Worm (Caenorhabditis elegans): ENCODE measurements around the gene F55G11.1.

F55G11.1 gene

DNA sequence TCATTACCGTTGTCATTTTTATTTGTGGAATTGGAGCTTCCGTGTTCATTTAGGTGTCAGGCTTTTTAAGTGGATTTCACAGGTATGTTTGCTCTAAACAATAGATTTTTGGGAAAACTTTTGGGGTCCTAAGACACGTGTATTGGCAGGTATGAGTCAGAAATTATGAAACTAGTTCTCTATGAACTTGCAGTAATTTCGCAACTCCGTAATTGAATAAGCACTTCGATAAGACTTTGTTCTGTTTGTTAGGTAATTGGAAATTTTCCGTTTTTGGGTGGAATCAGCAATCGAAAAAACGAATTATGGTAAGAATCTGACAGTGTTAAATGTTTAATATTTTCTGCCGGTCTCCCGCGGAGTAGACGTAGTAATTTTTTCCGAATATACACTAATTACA lies 49.2 kb downstream of the F55G11.1 start:
- no peak for TF ChIP-seq irx-1 (tag; optimal IDR thresholded peaks at IDR 0.05)
- no peak for TF ChIP-seq lin-39 (tag; optimal IDR thresholded peaks at IDR 0.05)
- no peak for TF ChIP-seq aly-2 (tag; optimal IDR thresholded peaks at IDR 0.05)
- TF ChIP-seq elt-2 (tag; optimal IDR thresholded peaks at IDR 0.05), result no peak
- no peak for TF ChIP-seq grh-1 (GFP tag; IDR thresholded peaks at IDR 0.05)
- TF ChIP-seq efl-1 (optimal IDR thresholded peaks at IDR 0.05), result no peak
- no peak for TF ChIP-seq efl-1 (GFP tag; optimal IDR thresholded peaks at IDR 0.05 in 1 of 2)
- no peak for TF ChIP-seq blmp-1 (tag; optimal IDR thresholded peaks at IDR 0.05)
- TF ChIP-seq pqm-1 (tag; optimal IDR thresholded peaks at IDR 0.05), result no peak
- TF ChIP-seq tlp-1 (tag; optimal IDR thresholded peaks at IDR 0.05), result no peak
- no peak for TF ChIP-seq xbp-1 (tag; optimal IDR thresholded peaks at IDR 0.05)
- TF ChIP-seq nhr-71 (tag; optimal IDR thresholded peaks at IDR 0.05), result no peak
- no peak for TF ChIP-seq hpl-2 (GFP tag; optimal IDR thresholded peaks at IDR 0.05)
- no peak for TF ChIP-seq nhr-11 (tag; optimal IDR thresholded peaks at IDR 0.05)
- no peak for TF ChIP-seq hlh-4 (tag; optimal IDR thresholded peaks at IDR 0.05)
- no peak for TF ChIP-seq sptf-1 (tag; optimal IDR thresholded peaks at IDR 0.05)
- no peak for TF ChIP-seq fos-1 (tag; optimal IDR thresholded peaks at IDR 0.05)
- no peak for TF ChIP-seq lin-35 (GFP tag; optimal IDR thresholded peaks at IDR 0.05)
- no peak for TF ChIP-seq ceh-8 (GFP tag; optimal IDR thresholded peaks at IDR 0.05)
- no peak for TF ChIP-seq egl-13 (tag; optimal IDR thresholded peaks at IDR 0.05)

ce11 chrIV:12896371-12896882 lies 50.0 kb downstream of the F55G11.1 start, which contains the start of gene K08D8.7:
Gene K08D8.7, plus strand, starts transcription at chrIV:12896832.
- no peak for TF ChIP-seq nhr-77 (tag; optimal IDR thresholded peaks at IDR 0.05)
- TF ChIP-seq lin-35 (GFP tag; optimal IDR thresholded peaks at IDR 0.05), result peak in 1 of 2 experiments; percentile 24
- peak; percentile 58 for TF ChIP-seq elt-2 (tag; optimal IDR thresholded peaks at IDR 0.05)

ce11 chrIV:12894996-12895395 lies 51.4 kb downstream of the F55G11.1 start, which contains the start of gene K08D8.11:
Gene K08D8.11, plus strand, starts transcription at chrIV:12895296.
- no peak for TF ChIP-seq irx-1 (tag; optimal IDR thresholded peaks at IDR 0.05)
- TF ChIP-seq snpc-4 (tag; optimal IDR thresholded peaks at IDR 0.05), result no peak
- TF ChIP-seq hpl-2 (GFP tag; optimal IDR thresholded peaks at IDR 0.05), result no peak
- TF ChIP-seq Y116A8C.19 (tag; optimal IDR thresholded peaks at IDR 0.05; ENCODE audit: borderline replicate concordance), result no peak

Measured in whole organism, L1 larva.